Worm (Caenorhabditis elegans): ENCODE data around the gene ztf-7.
A peak's percentile ranks its signal among the peaks of the same experiment; 100 is the strongest.

Gene ztf-7

ce11 chrV:9754459-9754858, 35.0 kb downstream of the ztf-7 start, which contains the start of gene F58E6.5:
TSS of gene F58E6.5 (minus strand) at chrV:9754559.
- TF ChIP-seq egl-27 (tag; optimal IDR thresholded peaks at IDR 0.05) (no peak), spr-1 (tag; optimal IDR thresholded peaks at IDR 0.05) (no peak), nhr-76 (tag; optimal IDR thresholded peaks at IDR 0.05) (no peak), F10B5.3 (tag; optimal IDR thresholded peaks at IDR 0.05) (no peak)

DNA sequence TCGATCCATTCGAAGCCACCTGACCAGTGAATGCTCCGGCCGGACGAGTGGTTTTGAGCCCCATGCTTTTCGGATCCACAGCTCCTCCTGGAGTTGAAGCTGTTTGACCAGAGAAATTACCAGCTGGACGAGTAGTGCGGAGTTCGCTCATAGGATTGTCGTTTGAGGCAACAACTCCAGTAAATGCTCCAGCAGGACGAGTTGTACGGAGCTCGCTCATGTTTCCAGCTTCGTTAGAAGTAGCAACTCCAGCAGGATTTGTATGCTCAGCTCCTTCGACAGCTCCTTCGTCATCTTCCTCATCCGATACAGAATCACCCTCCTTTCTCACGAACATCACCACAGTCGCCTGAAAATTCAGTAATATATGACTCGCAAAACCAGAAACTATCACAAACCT, 36.0 kb downstream of the ztf-7 start:
- TF ChIP-seq mxl-3 (GFP tag; optimal IDR thresholded peaks at IDR 0.05) (no peak), dmd-8 (GFP tag; IDR thresholded peaks at IDR 0.05) (0 out of 2 replicates have a peak, but pooled peaks have one; percentile 53), aly-2 (tag; optimal IDR thresholded peaks at IDR 0.05) (no peak), saeg-2 (GFP tag; IDR thresholded peaks at IDR 0.05) (no peak)

ce11 chrV:9752918-9753317, 36.6 kb downstream of the ztf-7 start, which contains the start of gene F58E6.6:
TSS of gene F58E6.6 (minus strand) at chrV:9753018.
- TF ChIP-seq saeg-2 (GFP tag; IDR thresholded peaks at IDR 0.05) (no peak), egl-27 (tag; optimal IDR thresholded peaks at IDR 0.05) (no peak), nhr-111 (GFP tag; optimal IDR thresholded peaks at IDR 0.05) (no peak), madf-5 (GFP tag; IDR thresholded peaks at IDR 0.05) (no peak), daf-12 (tag; optimal IDR thresholded peaks at IDR 0.05) (no peak), ceh-28 (tag; optimal IDR thresholded peaks at IDR 0.05) (no peak), dmd-8 (GFP tag; IDR thresholded peaks at IDR 0.05) (no peak), tag-97 (GFP tag; IDR thresholded peaks at IDR 0.05) (no peak), cey-2 (tag; optimal IDR thresholded peaks at IDR 0.05; ENCODE audit: borderline replicate concordance, insufficient read depth) (no peak), set-16 (GFP tag; IDR thresholded peaks at IDR 0.05) (no peak), mxl-2 (GFP tag; conservative IDR thresholded peaks at IDR 0.05) (no peak), mxl-3 (GFP tag; optimal IDR thresholded peaks at IDR 0.05) (no peak), jun-1 (tag; optimal IDR thresholded peaks at IDR 0.05) (no peak), ztf-11 (tag; optimal IDR thresholded peaks at IDR 0.05) (no peak)

DNA sequence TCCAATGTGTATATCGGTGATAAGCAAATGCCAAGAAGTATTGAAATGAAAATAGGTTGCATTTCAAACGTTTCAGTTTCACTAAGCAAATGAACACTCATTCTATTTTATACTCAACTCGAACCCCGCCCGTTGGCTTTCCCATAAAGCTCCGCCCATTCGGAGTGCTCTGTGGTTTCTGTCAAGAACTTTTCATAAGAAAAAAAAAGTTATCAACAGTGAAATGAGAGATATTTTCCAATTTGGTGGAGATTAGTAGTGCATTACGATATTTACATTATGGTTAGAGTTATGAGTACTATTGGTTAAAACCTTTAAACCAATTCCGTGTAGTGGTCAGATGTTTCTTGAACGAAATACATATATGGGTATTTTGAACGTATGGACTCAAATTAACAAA, 39.2 kb downstream of the ztf-7 start, which contains the start of gene F58E6.4:
Gene F58E6.4 (minus strand): TSS at position 101 of the 400 bp plus-strand sequence.
- no peak for TF ChIP-seq daf-8 (GFP tag; IDR thresholded peaks at IDR 0.05)
- no peak for TF ChIP-seq Y75B8A.6 (GFP tag; IDR thresholded peaks at IDR 0.05)
- no peak for TF ChIP-seq duxl-1 (tag; optimal IDR thresholded peaks at IDR 0.05; ENCODE audit: poor library complexity)
- TF ChIP-seq F37D6.2 (tag; optimal IDR thresholded peaks at IDR 0.05) = no peak
- TF ChIP-seq T26A8.4 (GFP tag; IDR thresholded peaks at IDR 0.05) = no peak
- no peak for TF ChIP-seq dmd-6 (GFP tag; IDR thresholded peaks at IDR 0.05)
- no peak for TF ChIP-seq tra-1 (GFP tag; IDR thresholded peaks at IDR 0.05)
- TF ChIP-seq ceh-62 (tag; optimal IDR thresholded peaks at IDR 0.05) = no peak
- no peak for TF ChIP-seq mxl-3 (GFP tag; optimal IDR thresholded peaks at IDR 0.05)
- no peak for TF ChIP-seq madf-5 (GFP tag; IDR thresholded peaks at IDR 0.05)
- TF ChIP-seq ztf-11 (tag; optimal IDR thresholded peaks at IDR 0.05) = no peak

DNA sequence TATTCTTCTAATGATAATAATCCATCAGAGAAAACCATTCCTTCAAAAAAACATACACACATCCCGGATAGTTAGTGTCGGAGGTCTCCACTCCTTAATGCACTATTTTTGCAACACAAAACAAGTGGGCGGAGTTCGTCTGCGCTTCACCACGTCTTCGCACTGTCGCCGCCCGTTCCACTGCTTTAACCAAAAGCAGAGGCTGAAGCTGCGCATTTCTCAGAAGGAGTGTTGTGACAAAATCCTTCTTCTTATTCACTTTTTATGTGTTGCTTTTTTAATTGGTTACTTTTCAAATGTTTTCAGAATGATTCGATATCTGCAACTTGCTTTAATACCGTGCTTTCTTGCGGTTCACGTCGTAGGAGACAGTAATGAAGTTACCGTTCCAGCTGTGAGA, 44.6 kb downstream of the ztf-7 start, which contains the start of gene F58E6.13:
Gene F58E6.13 (plus strand): TSS at position 301 of the 400 bp plus-strand sequence.
- TF ChIP-seq hlh-30 (tag; optimal IDR thresholded peaks at IDR 0.05; ENCODE audit: insufficient read depth) = no peak
- no peak for TF ChIP-seq daf-19 (GFP tag; conservative IDR thresholded peaks at IDR 0.05)
- TF ChIP-seq vab-7 (GFP tag; IDR thresholded peaks at IDR 0.05) = no peak
- no peak for TF ChIP-seq aha-1 (tag)
- no peak for TF ChIP-seq ceh-44 (GFP tag; IDR thresholded peaks at IDR 0.05)
- TF ChIP-seq egl-43 (GFP tag; IDR thresholded peaks at IDR 0.05) = no peak
- TF ChIP-seq lin-38 (GFP tag; IDR thresholded peaks at IDR 0.05) = no peak
- TF ChIP-seq snpc-4 (tag; optimal IDR thresholded peaks at IDR 0.05) = no peak
- TF ChIP-seq ZK337.2 (GFP tag; IDR thresholded peaks at IDR 0.05) = no peak
- no peak for TF ChIP-seq nhr-102 (tag; optimal IDR thresholded peaks at IDR 0.05)
- no peak for TF ChIP-seq nhr-6 (tag; optimal IDR thresholded peaks at IDR 0.05)
